Fruit fly (Drosophila melanogaster) whole organism: Measurements from ENCODE around the gene CG34134.

Experiments
- CG8478 ChIP-seq: fragments of >200 bp; optimal IDR thresholded peaks from 2 replicates; lab custom pipeline; 2018; ENCODE audit warnings: inconsistent platforms
- Dll ChIP-seq: fragments of >200 bp; optimal IDR thresholded peaks from 2 replicates; lab custom pipeline; 2017
- EcR ChIP-seq, 2 experiments: fragments of >200 bp; optimal IDR thresholded peaks; 2 replicates each; lab custom pipeline; 2017; ENCODE audit warnings: missing biosample characterization in 2 of 2, missing genetic modification characterization in 2 of 2, missing genetic modification reagents in 2 of 2
- pan ChIP-seq: fragments of >200 bp; optimal IDR thresholded peaks from 2 replicates; lab custom pipeline; 2017
- psq ChIP-seq: fragments of >200 bp; optimal IDR thresholded peaks from 2 replicates; lab custom pipeline; 2017
- usp ChIP-seq: fragments of >200 bp; optimal IDR thresholded peaks from 2 replicates; lab custom pipeline; 2017; ENCODE audit warnings: missing biosample characterization, missing genetic modification characterization, mixed read lengths

CG34134 gene

dm6 chr2L:8215259-8215929, 24.8 kb upstream of the CG34134 start, which contains the start of gene CG8349:
Gene CG8349 (plus strand): TSS chr2L:8215915.
- TF ChIP-seq pan (lab: Kevin White, UChicago) (no peak), CG8478 (lab: Kevin White, UChicago) (no peak), usp (no peak), psq (no peak)

- TF ChIP-seq CG8478 (lab: Kevin White, UChicago) (no peak), pan (lab: Kevin White, UChicago) (no peak)
These were observed 23.4 kb upstream of the CG34134 start, which contains the start of gene CG8353 for dm6 chr2L:8213987-8214386. Gene CG8353 (plus strand): TSS chr2L:8214045.

dm6 chr2L:8212666-8213270, 22.2 kb upstream of the CG34134 start, which contains the start of the genes CG8372 and CG8360:
Gene CG8372 (minus strand): TSS chr2L:8212902.
Gene CG8360 (plus strand): TSS chr2L:8212959.
- TF ChIP-seq pan (lab: Kevin White, UChicago) (no peak), EcR (GFP tag; optimal IDR thresholded peaks at IDR 0.05; lab: Kevin White, UChicago) (peak in 1 of 2 experiments; percentile 68)

- TF ChIP-seq psq: no peak
- no peak for TF ChIP-seq pan (lab: Kevin White, UChicago)
- TF ChIP-seq usp: no peak
- no peak for TF ChIP-seq EcR (GFP tag; optimal IDR thresholded peaks at IDR 0.05; lab: Kevin White, UChicago)
- TF ChIP-seq CG8478 (lab: Kevin White, UChicago): no peak
- no peak for TF ChIP-seq Dll
These were observed 20.5 kb upstream of the CG34134 start, which contains the start of gene Ssb-c31a for dm6 chr2L:8211070-8211469. Gene Ssb-c31a (plus strand): TSS chr2L:8211347.

- TF ChIP-seq pan (lab: Kevin White, UChicago): no peak
- no peak for TF ChIP-seq CG8478 (lab: Kevin White, UChicago)
- no peak for TF ChIP-seq psq
- TF ChIP-seq Dll: no peak
- no peak for TF ChIP-seq EcR (GFP tag; optimal IDR thresholded peaks at IDR 0.05; lab: Kevin White, UChicago)
- TF ChIP-seq usp: no peak
These were observed 19.9 kb upstream of the CG34134 start for dm6 chr2L:8210468-8210867.

- TF ChIP-seq usp (no peak), pan (lab: Kevin White, UChicago) (no peak), CG8478 (lab: Kevin White, UChicago) (no peak), EcR (GFP tag; optimal IDR thresholded peaks at IDR 0.05; lab: Kevin White, UChicago) (no peak), psq (no peak), Dll (no peak)
These were observed 18.8 kb upstream of the CG34134 start for dm6 chr2L:8209362-8209761.

- no peak for TF ChIP-seq psq
These were observed 15.3 kb upstream of the CG34134 start, which contains the start of gene CG8419 for dm6 chr2L:8205871-8206270. Gene CG8419 (plus strand): TSS chr2L:8206171.

dm6 chr2L:8204996-8205567, 14.5 kb upstream of the CG34134 start, which contains the start of gene SLC5A11:
Gene SLC5A11 (minus strand): TSS chr2L:8205132.
- TF ChIP-seq Dll (no peak), pan (lab: Kevin White, UChicago) (peak; percentile 98)

dm6 chr2L:8204366-8204765, 13.8 kb upstream of the CG34134 start:
- TF ChIP-seq CG8478 (lab: Kevin White, UChicago) (no peak), psq (no peak), Dll (no peak), EcR (GFP tag; optimal IDR thresholded peaks at IDR 0.05; lab: Kevin White, UChicago) (no peak), usp (no peak), pan (lab: Kevin White, UChicago) (no peak)

dm6 chr2L:8203748-8204147, 13.2 kb upstream of the CG34134 start:
- TF ChIP-seq EcR (GFP tag; optimal IDR thresholded peaks at IDR 0.05; lab: Kevin White, UChicago): no peak
- no peak for TF ChIP-seq Dll
- TF ChIP-seq CG8478 (lab: Kevin White, UChicago): no peak
- TF ChIP-seq usp: no peak
- no peak for TF ChIP-seq pan (lab: Kevin White, UChicago)
- no peak for TF ChIP-seq psq

dm6 chr2L:8202569-8202968, 12.0 kb upstream of the CG34134 start:
- TF ChIP-seq CG8478 (lab: Kevin White, UChicago): no peak
- no peak for TF ChIP-seq usp
- no peak for TF ChIP-seq pan (lab: Kevin White, UChicago)
- TF ChIP-seq psq: no peak
- TF ChIP-seq Dll: no peak
- TF ChIP-seq EcR (GFP tag; optimal IDR thresholded peaks at IDR 0.05; lab: Kevin White, UChicago): no peak

dm6 chr2L:8198757-8199156, 8.2 kb upstream of the CG34134 start, which contains the start of gene PGAP5:
Gene PGAP5 (plus strand): TSS chr2L:8198882.
- no peak for TF ChIP-seq CG8478 (lab: Kevin White, UChicago)
- TF ChIP-seq psq: no peak
- no peak for TF ChIP-seq usp
- TF ChIP-seq EcR (GFP tag; optimal IDR thresholded peaks at IDR 0.05; lab: Kevin White, UChicago): no peak
- no peak for TF ChIP-seq pan (lab: Kevin White, UChicago)
- TF ChIP-seq Dll: no peak
